Worm (Caenorhabditis elegans): ENCODE data around the gene btb-10.

The btb-10 gene

ce11 chrII:1088527-1089230, 28.1 kb upstream of the btb-10 start:
- no peak for TF ChIP-seq cog-1 (tag; optimal IDR thresholded peaks at IDR 0.05)
- TF ChIP-seq tab-1 (GFP tag; IDR thresholded peaks at IDR 0.05) = no peak
- no peak for TF ChIP-seq ztf-23 (GFP tag; IDR thresholded peaks at IDR 0.05)
- no peak for TF ChIP-seq klf-2 (GFP tag; conservative IDR thresholded peaks at IDR 0.05)
- TF ChIP-seq ref-1 (GFP tag; conservative IDR thresholded peaks at IDR 0.05) = no peak
- no peak for TF ChIP-seq ztf-29 (GFP tag; IDR thresholded peaks at IDR 0.05)
- no peak for TF ChIP-seq med-1 (GFP tag; optimal IDR thresholded peaks at IDR 0.05; ENCODE audit: insufficient read depth)
- no peak for TF ChIP-seq T22C8.4 (GFP tag; IDR thresholded peaks at IDR 0.05)
- TF ChIP-seq flt-1 (GFP tag; IDR thresholded peaks at IDR 0.05) = no peak

- TF ChIP-seq ref-1 (GFP tag; conservative IDR thresholded peaks at IDR 0.05) (no peak), ztf-23 (GFP tag; IDR thresholded peaks at IDR 0.05) (no peak), flt-1 (GFP tag; IDR thresholded peaks at IDR 0.05) (no peak), ztf-29 (GFP tag; IDR thresholded peaks at IDR 0.05) (no peak), cog-1 (tag; optimal IDR thresholded peaks at IDR 0.05) (no peak), klf-2 (GFP tag; conservative IDR thresholded peaks at IDR 0.05) (no peak), med-1 (GFP tag; optimal IDR thresholded peaks at IDR 0.05; ENCODE audit: insufficient read depth) (no peak), T22C8.4 (GFP tag; IDR thresholded peaks at IDR 0.05) (no peak), tab-1 (GFP tag; IDR thresholded peaks at IDR 0.05) (no peak)
Observed at ce11 chrII:1086479-1086878, 25.9 kb upstream of the btb-10 start.

ce11 chrII:1085546-1085945, 24.9 kb upstream of the btb-10 start:
- TF ChIP-seq klf-2 (GFP tag; conservative IDR thresholded peaks at IDR 0.05) (no peak), ztf-23 (GFP tag; IDR thresholded peaks at IDR 0.05) (no peak), ref-1 (GFP tag; conservative IDR thresholded peaks at IDR 0.05) (no peak), T22C8.4 (GFP tag; IDR thresholded peaks at IDR 0.05) (no peak)

ce11 chrII:1084899-1085298, 24.3 kb upstream of the btb-10 start:
- TF ChIP-seq T22C8.4 (GFP tag; IDR thresholded peaks at IDR 0.05) (no peak), cog-1 (tag; optimal IDR thresholded peaks at IDR 0.05) (peak; percentile 39), ref-1 (GFP tag; conservative IDR thresholded peaks at IDR 0.05) (no peak)

ce11 chrII:1082859-1083258, 22.3 kb upstream of the btb-10 start, which contains the start of gene K02E7.1:
TSS of gene K02E7.1 (plus strand) at chrII:1083159.
- no peak for TF ChIP-seq ztf-23 (GFP tag; IDR thresholded peaks at IDR 0.05)

- no peak for TF ChIP-seq ztf-29 (GFP tag; IDR thresholded peaks at IDR 0.05)
- TF ChIP-seq med-1 (GFP tag; optimal IDR thresholded peaks at IDR 0.05; ENCODE audit: insufficient read depth) = no peak
- no peak for TF ChIP-seq flt-1 (GFP tag; IDR thresholded peaks at IDR 0.05)
- no peak for TF ChIP-seq tab-1 (GFP tag; IDR thresholded peaks at IDR 0.05)
- no peak for TF ChIP-seq klf-2 (GFP tag; conservative IDR thresholded peaks at IDR 0.05)
- TF ChIP-seq cog-1 (tag; optimal IDR thresholded peaks at IDR 0.05) = no peak
- TF ChIP-seq ref-1 (GFP tag; conservative IDR thresholded peaks at IDR 0.05) = no peak
- TF ChIP-seq T22C8.4 (GFP tag; IDR thresholded peaks at IDR 0.05) = no peak
Observed at ce11 chrII:1075424-1075823, 14.8 kb upstream of the btb-10 start, which contains the start of gene K02E7.11. TSS of gene K02E7.11 (minus strand) at chrII:1075524.

- TF ChIP-seq tab-1 (GFP tag; IDR thresholded peaks at IDR 0.05) (no peak), klf-2 (GFP tag; conservative IDR thresholded peaks at IDR 0.05) (no peak), T22C8.4 (GFP tag; IDR thresholded peaks at IDR 0.05) (no peak), ztf-23 (GFP tag; IDR thresholded peaks at IDR 0.05) (no peak), ref-1 (GFP tag; conservative IDR thresholded peaks at IDR 0.05) (no peak), ztf-29 (GFP tag; IDR thresholded peaks at IDR 0.05) (no peak), flt-1 (GFP tag; IDR thresholded peaks at IDR 0.05) (no peak), cog-1 (tag; optimal IDR thresholded peaks at IDR 0.05) (no peak), med-1 (GFP tag; optimal IDR thresholded peaks at IDR 0.05; ENCODE audit: insufficient read depth) (no peak)
Observed at ce11 chrII:1072106-1072505, 11.5 kb upstream of the btb-10 start, which contains the start of gene K02E7.4. TSS of gene K02E7.4 (plus strand) at chrII:1072406.

- TF ChIP-seq med-1 (GFP tag; optimal IDR thresholded peaks at IDR 0.05; ENCODE audit: insufficient read depth) (no peak), ztf-23 (GFP tag; IDR thresholded peaks at IDR 0.05) (no peak), ref-1 (GFP tag; conservative IDR thresholded peaks at IDR 0.05) (no peak), tab-1 (GFP tag; IDR thresholded peaks at IDR 0.05) (no peak), klf-2 (GFP tag; conservative IDR thresholded peaks at IDR 0.05) (no peak), ztf-29 (GFP tag; IDR thresholded peaks at IDR 0.05) (no peak), flt-1 (GFP tag; IDR thresholded peaks at IDR 0.05) (no peak), cog-1 (tag; optimal IDR thresholded peaks at IDR 0.05) (no peak), T22C8.4 (GFP tag; IDR thresholded peaks at IDR 0.05) (no peak)
Observed at ce11 chrII:1071432-1071831, 10.8 kb upstream of the btb-10 start.

ce11 chrII:1070875-1071274, 10.3 kb upstream of the btb-10 start, which contains the start of gene K02E7.12:
TSS of gene K02E7.12 (plus strand) at chrII:1071175.
- no peak for TF ChIP-seq flt-1 (GFP tag; IDR thresholded peaks at IDR 0.05)
- no peak for TF ChIP-seq klf-2 (GFP tag; conservative IDR thresholded peaks at IDR 0.05)
- TF ChIP-seq med-1 (GFP tag; optimal IDR thresholded peaks at IDR 0.05; ENCODE audit: insufficient read depth) = no peak
- no peak for TF ChIP-seq tab-1 (GFP tag; IDR thresholded peaks at IDR 0.05)
- no peak for TF ChIP-seq T22C8.4 (GFP tag; IDR thresholded peaks at IDR 0.05)
- TF ChIP-seq ztf-29 (GFP tag; IDR thresholded peaks at IDR 0.05) = no peak
- no peak for TF ChIP-seq ref-1 (GFP tag; conservative IDR thresholded peaks at IDR 0.05)
- no peak for TF ChIP-seq cog-1 (tag; optimal IDR thresholded peaks at IDR 0.05)

ce11 chrII:1066907-1067306, 6.3 kb upstream of the btb-10 start, which contains the start of gene K02E7.10:
TSS of gene K02E7.10 (minus strand) at chrII:1067007.
- TF ChIP-seq klf-2 (GFP tag; conservative IDR thresholded peaks at IDR 0.05) = no peak
- TF ChIP-seq ztf-29 (GFP tag; IDR thresholded peaks at IDR 0.05) = no peak
- TF ChIP-seq T22C8.4 (GFP tag; IDR thresholded peaks at IDR 0.05) = no peak
- TF ChIP-seq cog-1 (tag; optimal IDR thresholded peaks at IDR 0.05) = no peak
- TF ChIP-seq flt-1 (GFP tag; IDR thresholded peaks at IDR 0.05) = no peak
- TF ChIP-seq ref-1 (GFP tag; conservative IDR thresholded peaks at IDR 0.05) = no peak
- no peak for TF ChIP-seq med-1 (GFP tag; optimal IDR thresholded peaks at IDR 0.05; ENCODE audit: insufficient read depth)
- no peak for TF ChIP-seq tab-1 (GFP tag; IDR thresholded peaks at IDR 0.05)
- TF ChIP-seq ztf-23 (GFP tag; IDR thresholded peaks at IDR 0.05) = no peak

All from whole organism, midembryonic.